Fruit fly (Drosophila melanogaster) whole organism, embryonic: ENCODE measurements around the gene CG31551.

Source experiments
- ATbp ChIP-seq: fragments of 200-800 bp; sonication (Bioruptor generic); optimal IDR thresholded peaks from 2 replicates; lab custom pipeline; 2017; ENCODE audit warnings: missing biosample characterization, mild to moderate bottlenecking, missing genetic modification characterization, missing genetic modification reagents
- Abd-B ChIP-seq: fragments of 200-800 bp; sonication (Bioruptor generic); optimal IDR thresholded peaks from 2 replicates; lab custom pipeline; 2018; ENCODE audit warnings: missing biosample characterization, mild to moderate bottlenecking, missing genetic modification characterization, moderate library complexity
- CG10431 ChIP-seq: fragments of 200-800 bp; sonication (Bioruptor generic); optimal IDR thresholded peaks from 3 replicates; lab custom pipeline; 2018; ENCODE audit warnings: missing biosample characterization, mild to moderate bottlenecking, missing genetic modification characterization
- CG12769 ChIP-seq: fragments of 200-800 bp; sonication (Bioruptor generic); optimal IDR thresholded peaks from 2 replicates; lab custom pipeline; 2019; ENCODE audit warnings: missing biosample characterization, mild to moderate bottlenecking, missing genetic modification characterization, moderate library complexity
- CG13894 ChIP-seq: fragments of 200-800 bp; sonication (Bioruptor generic); optimal IDR thresholded peaks from 3 replicates; lab custom pipeline; 2018; ENCODE audit warnings: missing biosample characterization, mild to moderate bottlenecking, missing genetic modification characterization, moderate library complexity
- CG14667 ChIP-seq: fragments of 200-800 bp; sonication (Bioruptor generic); IDR thresholded peaks from 2 replicates; pipeline ENCODE4 v1.3.6; 2022; ENCODE audit warnings: missing biosample characterization, missing genetic modification characterization
- CG14860 ChIP-seq: fragments of 200-800 bp; sonication (Bioruptor generic); IDR thresholded peaks from 3 replicates; pipeline ENCODE4 v1.3.6; 2022; ENCODE audit warnings: missing biosample characterization, missing genetic modification characterization; ENCODE audit not compliant: partially characterized antibody
- CG1529 ChIP-seq: fragments of 200-800 bp; sonication (Bioruptor generic); optimal IDR thresholded peaks from 3 replicates; lab custom pipeline; 2018; ENCODE audit warnings: missing biosample characterization, missing genetic modification characterization
- CG17186 ChIP-seq: fragments of 200-800 bp; sonication (Bioruptor generic); optimal IDR thresholded peaks from 3 replicates; lab custom pipeline; 2017; ENCODE audit warnings: missing biosample characterization, missing genetic modification reagents, missing genetic modification characterization
- CG18764 ChIP-seq: fragments of 200-800 bp; sonication (Bioruptor generic); optimal IDR thresholded peaks from 3 replicates; lab custom pipeline; 2016; ENCODE audit warnings: missing biosample characterization, missing genetic modification characterization
- CG2889 ChIP-seq: fragments of 200-800 bp; sonication (Bioruptor generic); IDR thresholded peaks from 3 replicates; pipeline ENCODE4 v1.3.6; 2022; ENCODE audit warnings: missing biosample characterization, missing genetic modification characterization
- CG4854 ChIP-seq: fragments of 200-800 bp; sonication (Bioruptor generic); optimal IDR thresholded peaks from 2 replicates; lab custom pipeline; 2016; ENCODE audit warnings: missing biosample characterization, missing genetic modification characterization, inconsistent platforms
- CG5953 ChIP-seq: fragments of 200-800 bp; sonication (Bioruptor generic); IDR thresholded peaks from 2 replicates; pipeline ENCODE4 v1.3.6; 2022; ENCODE audit warnings: missing biosample characterization, missing genetic modification characterization
- CG6854 ChIP-seq: fragments of 200-800 bp; sonication (Bioruptor generic); optimal IDR thresholded peaks from 3 replicates; lab custom pipeline; 2017; ENCODE audit warnings: missing biosample characterization, mild to moderate bottlenecking, missing genetic modification characterization
- CG7372 ChIP-seq: fragments of 200-800 bp; sonication (Bioruptor generic); IDR thresholded peaks from 2 replicates; pipeline ENCODE4 v1.3.6; 2022; ENCODE audit warnings: missing biosample characterization, missing genetic modification characterization
- CG8089 ChIP-seq: fragments of 200-800 bp; sonication (Bioruptor generic); optimal IDR thresholded peaks from 3 replicates; lab custom pipeline; 2016; ENCODE audit warnings: missing biosample characterization, missing genetic modification characterization
- CHES-1-like ChIP-seq: fragments of 200-800 bp; sonication (Bioruptor generic); optimal IDR thresholded peaks from 2 replicates; lab custom pipeline; 2016; ENCODE audit warnings: missing biosample characterization, missing genetic modification characterization
- CkIIα-i1 ChIP-seq: fragments of 200-800 bp; sonication (Bioruptor generic); IDR thresholded peaks from 2 replicates; pipeline ENCODE4 v1.3.6; 2022; ENCODE audit warnings: missing biosample characterization, missing genetic modification characterization
- CoRest ChIP-seq: fragments of 200-800 bp; sonication (Bioruptor generic); optimal IDR thresholded peaks from 3 replicates; lab custom pipeline; 2018; ENCODE audit warnings: missing biosample characterization, mild to moderate bottlenecking, missing genetic modification characterization, moderate library complexity
- Ets97D ChIP-seq: fragments of 200-800 bp; sonication (Bioruptor generic); optimal IDR thresholded peaks from 3 replicates; lab custom pipeline; 2016; ENCODE audit warnings: missing biosample characterization, missing genetic modification characterization
- Gug ChIP-seq: fragments of 200-800 bp; sonication (Bioruptor generic); IDR thresholded peaks from 4 replicates; pipeline ENCODE4 v1.3.6; 2022; ENCODE audit warnings: missing biosample characterization, missing genetic modification characterization
- HLH3B ChIP-seq: fragments of 200-800 bp; sonication (Bioruptor generic); IDR thresholded peaks from 2 replicates; pipeline ENCODE4 v1.3.6; 2022; ENCODE audit warnings: missing biosample characterization, missing genetic modification characterization
- HLH54F ChIP-seq: fragments of 200-800 bp; sonication (Bioruptor generic); optimal IDR thresholded peaks from 3 replicates; lab custom pipeline; 2016; ENCODE audit warnings: missing biosample characterization, missing genetic modification characterization
- HLHmδ ChIP-seq: fragments of 200-800 bp; sonication (Bioruptor generic); optimal IDR thresholded peaks from 2 replicates; lab custom pipeline; 2018; ENCODE audit warnings: missing biosample characterization, mild to moderate bottlenecking, missing genetic modification characterization, moderate library complexity
- Meics ChIP-seq: fragments of 200-800 bp; sonication (Bioruptor generic); optimal IDR thresholded peaks from 2 replicates; lab custom pipeline; 2017; ENCODE audit warnings: missing biosample characterization, mild to moderate bottlenecking, missing genetic modification characterization
- Mrtf ChIP-seq: fragments of 200-800 bp; sonication (Bioruptor generic); IDR thresholded peaks from 3 replicates; pipeline ENCODE4 v1.3.6; 2022; ENCODE audit warnings: missing biosample characterization, missing genetic modification characterization
- Nf-YB ChIP-seq: fragments of 200-800 bp; sonication (Bioruptor generic); optimal IDR thresholded peaks from 3 replicates; lab custom pipeline; 2019; ENCODE audit warnings: missing biosample characterization, mild to moderate bottlenecking, missing genetic modification characterization, moderate library complexity
- NfI ChIP-seq: fragments of 200-800 bp; sonication (Bioruptor generic); optimal IDR thresholded peaks from 3 replicates; lab custom pipeline; 2018; ENCODE audit warnings: missing biosample characterization, mild to moderate bottlenecking, missing genetic modification characterization, moderate library complexity
- Oaz ChIP-seq: fragments of 200-800 bp; sonication (Bioruptor generic); IDR thresholded peaks from 2 replicates; pipeline ENCODE4 v1.3.6; 2022; ENCODE audit warnings: missing biosample characterization, missing genetic modification characterization
- Stat92E ChIP-seq, 3 experiments: fragments of >200 bp in 2 of 3; fragments of 200-800 bp in 1 of 3; sonication (Bioruptor generic) in 1 of 3; optimal IDR thresholded peaks; 2 replicates each; lab custom pipeline; 2017 to 2019; ENCODE audit warnings: missing biosample characterization in 3 of 3, missing genetic modification characterization in 3 of 3, mild to moderate bottlenecking in 1 of 3, moderate library complexity in 1 of 3
- Xbp1 ChIP-seq: fragments of 200-800 bp; sonication (Bioruptor generic); optimal IDR thresholded peaks from 3 replicates; lab custom pipeline; 2016; ENCODE audit warnings: missing biosample characterization, mild to moderate bottlenecking, missing genetic modification characterization
- ase ChIP-seq: fragments of 200-800 bp; sonication (Bioruptor generic); IDR thresholded peaks from 3 replicates; pipeline ENCODE4 v1.3.6; 2022; ENCODE audit warnings: missing biosample characterization, missing genetic modification characterization
- exex ChIP-seq: fragments of 200-800 bp; sonication (Bioruptor generic); optimal IDR thresholded peaks from 4 replicates; lab custom pipeline; 2018; ENCODE audit warnings: missing biosample characterization, mild to moderate bottlenecking, missing genetic modification characterization, moderate library complexity
- eyg ChIP-seq: fragments of 200-800 bp; sonication (Bioruptor generic); optimal IDR thresholded peaks from 3 replicates; lab custom pipeline; 2016; ENCODE audit warnings: missing biosample characterization, missing genetic modification characterization
- gcm ChIP-seq: fragments of 200-800 bp; sonication (Bioruptor generic); optimal IDR thresholded peaks from 2 replicates; lab custom pipeline; 2019; ENCODE audit warnings: missing biosample characterization, mild to moderate bottlenecking, missing genetic modification characterization, moderate library complexity
- grau ChIP-seq: fragments of 200-800 bp; optimal IDR thresholded peaks from 3 replicates; lab custom pipeline; 2019; ENCODE audit warnings: missing biosample characterization, mild to moderate bottlenecking, missing genetic modification characterization, moderate library complexity
- h ChIP-seq: fragments of >200 bp; optimal IDR thresholded peaks from 2 replicates; lab custom pipeline; 2017
- ham ChIP-seq: fragments of 200-800 bp; sonication (Bioruptor generic); IDR thresholded peaks from 2 replicates; pipeline ENCODE4 v1.3.6; 2022; ENCODE audit warnings: missing biosample characterization, missing genetic modification characterization
- knrl ChIP-seq: fragments of 200-800 bp; sonication (Bioruptor generic); IDR thresholded peaks from 3 replicates; pipeline ENCODE4 v1.3.6; 2022; ENCODE audit warnings: missing biosample characterization, missing genetic modification characterization; ENCODE audit not compliant: partially characterized antibody
- lmd ChIP-seq: fragments of 200-800 bp; sonication (Bioruptor generic); IDR thresholded peaks from 2 replicates; pipeline ENCODE4 v1.3.6; 2022; ENCODE audit warnings: missing biosample characterization, missing genetic modification characterization
- lov ChIP-seq, 2 experiments: fragments of 200-800 bp in 1 of 2; fragments of >200 bp in 1 of 2; sonication (Bioruptor generic) in 1 of 2; IDR thresholded peaks in 1 of 2; optimal IDR thresholded peaks in 1 of 2; 2 replicates in 1 of 2; 3 replicates in 1 of 2; pipeline versions ENCODE4 v1.3.6 to Lab custom; 2017 to 2022; ENCODE audit warnings: missing biosample characterization in 1 of 2, missing genetic modification characterization in 1 of 2
- luna ChIP-seq: fragments of 200-800 bp; sonication (Bioruptor generic); optimal IDR thresholded peaks from 2 replicates; lab custom pipeline; 2016; ENCODE audit warnings: missing biosample characterization, missing genetic modification characterization
- mirr ChIP-seq: fragments of 200-800 bp; sonication (Bioruptor generic); optimal IDR thresholded peaks from 3 replicates; lab custom pipeline; 2018; ENCODE audit warnings: missing biosample characterization, mild to moderate bottlenecking, missing genetic modification characterization
- nau ChIP-seq: fragments of 200-800 bp; sonication (Bioruptor generic); optimal IDR thresholded peaks from 3 replicates; lab custom pipeline; 2017; ENCODE audit warnings: missing biosample characterization, mild to moderate bottlenecking, missing genetic modification characterization, missing genetic modification reagents
- pfk ChIP-seq: fragments of 200-800 bp; sonication (Bioruptor generic); optimal IDR thresholded peaks from 2 replicates; lab custom pipeline; 2018; ENCODE audit warnings: missing biosample characterization, mild to moderate bottlenecking, missing genetic modification characterization, moderate library complexity
- pho ChIP-seq: fragments of 200-800 bp; sonication (Bioruptor generic); optimal IDR thresholded peaks from 2 replicates; lab custom pipeline; 2016; ENCODE audit warnings: missing biosample characterization, missing genetic modification characterization
- pros ChIP-seq: fragments of 200-800 bp; sonication (Bioruptor generic); optimal IDR thresholded peaks from 3 replicates; lab custom pipeline; 2019; ENCODE audit warnings: missing biosample characterization, mild to moderate bottlenecking, missing genetic modification characterization, moderate library complexity
- trem ChIP-seq: fragments of 200-800 bp; optimal IDR thresholded peaks from 3 replicates; lab custom pipeline; 2019; ENCODE audit warnings: missing biosample characterization, mild to moderate bottlenecking, missing genetic modification characterization, moderate library complexity
- vvl ChIP-seq: fragments of 200-800 bp; sonication (Bioruptor generic); IDR thresholded peaks from 2 replicates; pipeline ENCODE4 v1.3.6; 2022; ENCODE audit warnings: missing biosample characterization, missing genetic modification characterization
- zen ChIP-seq: fragments of 200-800 bp; sonication (Bioruptor generic); optimal IDR thresholded peaks from 3 replicates; lab custom pipeline; 2018; ENCODE audit warnings: missing biosample characterization, mild to moderate bottlenecking, missing genetic modification characterization, moderate library complexity

CG31551 gene

DNA sequence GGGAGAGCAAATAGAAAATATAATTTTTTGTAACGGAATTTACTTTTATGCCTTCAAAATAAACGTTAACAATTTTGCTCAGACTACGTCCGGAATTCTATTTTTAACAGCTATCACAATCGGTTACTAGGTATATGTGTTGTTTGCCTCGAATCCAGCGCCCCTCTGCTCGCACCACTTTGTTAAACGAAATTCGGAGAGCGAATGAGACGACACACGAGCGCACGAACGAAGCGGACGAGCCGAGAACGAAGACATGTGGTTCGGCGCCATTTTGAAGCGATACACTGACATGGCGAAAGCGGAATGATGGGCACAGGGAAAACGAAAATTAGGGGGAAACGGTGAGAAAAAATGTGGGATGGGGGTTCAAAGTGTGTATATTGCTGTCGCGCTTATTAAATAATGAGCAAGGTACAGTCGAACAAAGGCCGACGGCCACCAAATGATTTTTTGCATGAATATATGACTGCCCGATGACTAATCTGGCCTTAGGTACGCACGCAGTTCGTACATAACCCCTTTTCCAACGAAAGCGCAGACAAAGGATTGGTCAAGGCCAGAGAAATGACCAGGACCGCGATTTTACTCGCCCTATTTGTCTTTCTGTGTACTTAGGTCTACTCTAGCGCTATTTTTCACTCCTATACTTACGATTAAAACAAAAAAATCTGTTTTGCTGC is 27.1 kb upstream of the CG31551 start (continued):
- TF ChIP-seq CG13894 = peak; percentile 77
- TF ChIP-seq Meics (GFP tag; lab: Kevin White, UChicago) = peak; percentile 57
- TF ChIP-seq CG18764 (GFP tag; lab: Kevin White, UChicago) = no peak
- no peak for TF ChIP-seq CG14860 (GFP tag; lab: Robert Waterston, UW)
- TF ChIP-seq Nf-YB (GFP tag; lab: Kevin White, UChicago) = peak; percentile 1
- no peak for TF ChIP-seq grau (tag; lab: Kevin White, UChicago)
- TF ChIP-seq gcm (GFP tag; lab: Kevin White, UChicago) = no peak
- TF ChIP-seq CG5953 (GFP tag; lab: Robert Waterston, UW) = no peak
- TF ChIP-seq ATbp (GFP tag; lab: Kevin White, UChicago) = no peak
- TF ChIP-seq zen = no peak
- no peak for TF ChIP-seq HLH3B (GFP tag; lab: Robert Waterston, UW)
- peak; percentile 1 for TF ChIP-seq Xbp1 (GFP tag; lab: Kevin White, UChicago)
- TF ChIP-seq Abd-B (GFP tag; lab: Kevin White, UChicago) = no peak
- peak; percentile 89 for TF ChIP-seq CG10431 (GFP tag; lab: Kevin White, UChicago)
- TF ChIP-seq CHES-1-like (GFP tag; lab: Kevin White, UChicago) = peak; percentile 1
- TF ChIP-seq CG1529 (GFP tag; lab: Kevin White, UChicago) = no peak
- TF ChIP-seq Oaz (GFP tag; lab: Robert Waterston, UW) = no peak
- no peak for TF ChIP-seq lov (optimal IDR thresholded peaks at IDR 0.05; lab: Kevin White, UChicago)
- no peak for TF ChIP-seq lov (GFP tag; IDR thresholded peaks at IDR 0.05; lab: Robert Waterston, UW)
- no peak for TF ChIP-seq Gug (GFP tag; lab: Robert Waterston, UW)
- TF ChIP-seq eyg (GFP tag; lab: Kevin White, UChicago) = peak; percentile 14
- TF ChIP-seq CoRest = no peak
- TF ChIP-seq exex (tag; lab: Kevin White, UChicago) = peak; percentile 14
- peak; percentile 13 for TF ChIP-seq luna
- TF ChIP-seq nau = no peak
- TF ChIP-seq pros (GFP tag; lab: Kevin White, UChicago) = peak; percentile 87
- TF ChIP-seq h = no peak
- TF ChIP-seq CG17186 (GFP tag; lab: Kevin White, UChicago) = no peak
- no peak for TF ChIP-seq CG6854 (GFP tag; lab: Kevin White, UChicago)
- peak; percentile 75 for TF ChIP-seq mirr (GFP tag; lab: Kevin White, UChicago)
- no peak for TF ChIP-seq ase
- no peak for TF ChIP-seq knrl
- TF ChIP-seq CkIIα-i1 (GFP tag; lab: Robert Waterston, UW) = no peak
- no peak for TF ChIP-seq ham (GFP tag; lab: Robert Waterston, UW)
- TF ChIP-seq CG2889 (GFP tag; lab: Robert Waterston, UW) = no peak
- no peak for TF ChIP-seq Ets97D (GFP tag; lab: Kevin White, UChicago)
- TF ChIP-seq trem (tag; lab: Kevin White, UChicago) = no peak
- TF ChIP-seq NfI (GFP tag; lab: Kevin White, UChicago) = peak; percentile 13
- TF ChIP-seq CG14667 = no peak
- no peak for TF ChIP-seq HLH54F (GFP tag; lab: Kevin White, UChicago)
- peak; percentile 92 for TF ChIP-seq pfk
- TF ChIP-seq CG8089 (GFP tag; lab: Kevin White, UChicago) = no peak
- peak; percentile 89 for TF ChIP-seq HLHmδ (GFP tag; lab: Kevin White, UChicago)
- TF ChIP-seq lmd (GFP tag; lab: Robert Waterston, UW) = no peak
- TF ChIP-seq CG12769 (tag; lab: Kevin White, UChicago) = peak; percentile 97
- TF ChIP-seq vvl = no peak
- TF ChIP-seq Mrtf (GFP tag; lab: Robert Waterston, UW) = no peak
- peak in 1 of 3 experiments; percentile 17 for TF ChIP-seq Stat92E (GFP tag; optimal IDR thresholded peaks at IDR 0.05; lab: Kevin White, UChicago)
- no peak for TF ChIP-seq pho (GFP tag; lab: Kevin White, UChicago)
- TF ChIP-seq CG7372 (GFP tag; lab: Robert Waterston, UW) = no peak
- no peak for TF ChIP-seq CG4854 (GFP tag; lab: Kevin White, UChicago)
